Worm (Caenorhabditis elegans) whole organism, young adult: Measurements from ENCODE around the gene Y73F8A.1159.

ENCODE experiments used
- B0261.1 ChIP-seq: sonication (generic microtip); optimal IDR thresholded peaks from 2 replicates; lab custom pipeline; 2016; ENCODE audit warnings: mild to moderate bottlenecking, missing genetic modification characterization, moderate library complexity, missing compliant biosample characterization
- C17E4.6 ChIP-seq: fragments of 200-800 bp; sonication (Bioruptor generic); IDR thresholded peaks from 2 replicates; pipeline ENCODE4 v1.3.6; 2022; ENCODE audit warnings: missing genetic modification reagents, missing genetic modification characterization, missing compliant biosample characterization
- F49E8.2 ChIP-seq: sonication (generic microtip); optimal IDR thresholded peaks from 3 replicates; lab custom pipeline; 2017; ENCODE audit warnings: missing genetic modification characterization, mild to moderate bottlenecking, missing compliant biosample characterization, antibody characterized with exemption, moderate library complexity; ENCODE audit not compliant: insufficient read depth
- F55B11.4 ChIP-seq: sonication (generic microtip); optimal IDR thresholded peaks from 2 replicates; lab custom pipeline; 2016; ENCODE audit warnings: missing compliant biosample characterization, missing genetic modification characterization, borderline replicate concordance; ENCODE audit not compliant: insufficient read depth
- K11D2.4 ChIP-seq: fragments of 200-800 bp; sonication (Bioruptor generic); IDR thresholded peaks from 2 replicates; pipeline ENCODE4 v1.3.6; 2022; ENCODE audit warnings: missing genetic modification reagents, missing genetic modification characterization, missing compliant biosample characterization
- attf-5 ChIP-seq: fragments of 200-800 bp; sonication (Bioruptor generic); optimal IDR thresholded peaks from 2 replicates; lab custom pipeline; 2018; ENCODE audit warnings: mild to moderate bottlenecking, missing genetic modification characterization, missing compliant biosample characterization
- bed-2 ChIP-seq: fragments of 200-800 bp; sonication (Bioruptor generic); IDR thresholded peaks from 2 replicates; pipeline ENCODE4 v1.3.6; 2022; ENCODE audit warnings: missing genetic modification reagents, missing genetic modification characterization, missing compliant biosample characterization
- ccch-3 ChIP-seq: fragments of 200-800 bp; sonication (Bioruptor generic); optimal IDR thresholded peaks from 2 replicates; lab custom pipeline; 2018; ENCODE audit warnings: mild to moderate bottlenecking, missing genetic modification characterization, missing compliant biosample characterization
- ceh-79 ChIP-seq: sonication (generic microtip); optimal IDR thresholded peaks from 2 replicates; lab custom pipeline; 2017; ENCODE audit warnings: mild to moderate bottlenecking, missing genetic modification characterization, missing compliant biosample characterization
- chd-7 ChIP-seq: sonication (generic microtip); optimal IDR thresholded peaks from 2 replicates; lab custom pipeline; 2016; ENCODE audit warnings: mild to moderate bottlenecking, missing genetic modification characterization, moderate library complexity, missing compliant biosample characterization
- dpff-1 ChIP-seq: sonication (generic microtip); optimal IDR thresholded peaks from 2 replicates; lab custom pipeline; 2017; ENCODE audit warnings: mild to moderate bottlenecking, missing genetic modification characterization, missing compliant biosample characterization
- ets-4 ChIP-seq: fragments of 200-800 bp; sonication (Bioruptor generic); optimal IDR thresholded peaks from 2 replicates; lab custom pipeline; 2018; ENCODE audit warnings: mild to moderate bottlenecking, missing genetic modification characterization, missing compliant biosample characterization
- gei-17 ChIP-seq: fragments of 200-800 bp; sonication (Bioruptor generic); optimal IDR thresholded peaks from 2 replicates; lab custom pipeline; 2018; ENCODE audit warnings: mild to moderate bottlenecking, missing genetic modification characterization, missing compliant biosample characterization
- him-1 ChIP-seq: sonication (generic microtip); optimal IDR thresholded peaks from 2 replicates; lab custom pipeline; 2016; ENCODE audit warnings: missing genotype, missing genetic modification reagents, missing genetic modification characterization, missing compliant biosample characterization
- hlh-12 ChIP-seq: sonication (generic microtip); optimal IDR thresholded peaks from 2 replicates; lab custom pipeline; 2016; ENCODE audit warnings: missing genetic modification characterization, missing compliant biosample characterization
- hlh-26 ChIP-seq: fragments of 200-800 bp; sonication (Bioruptor generic); conservative IDR thresholded peaks from 2 replicates; pipeline ENCODE4 v1.3.6; 2022; ENCODE audit warnings: missing genetic modification reagents, missing genetic modification characterization, missing compliant biosample characterization
- let-526 ChIP-seq: fragments of 200-800 bp; sonication (Bioruptor generic); IDR thresholded peaks from 2 replicates; pipeline ENCODE4 v1.3.6; 2022; ENCODE audit warnings: missing genetic modification reagents, missing genetic modification characterization, missing compliant biosample characterization
- lin-26 ChIP-seq: fragments of 200-800 bp; sonication (Bioruptor generic); IDR thresholded peaks from 2 replicates; pipeline ENCODE4 v1.3.6; 2022; ENCODE audit warnings: missing genetic modification reagents, missing genetic modification characterization, missing compliant biosample characterization
- lin-54 ChIP-seq: fragments of 200-800 bp; sonication (Bioruptor generic); optimal IDR thresholded peaks from 2 replicates; lab custom pipeline; 2018; ENCODE audit warnings: mild to moderate bottlenecking, missing genetic modification characterization, missing compliant biosample characterization
- madf-6 ChIP-seq: fragments of 200-800 bp; sonication (Bioruptor generic); IDR thresholded peaks from 2 replicates; pipeline ENCODE4 v1.3.6; 2022; ENCODE audit warnings: missing genetic modification reagents, missing genetic modification characterization, missing compliant biosample characterization
- madf-8 ChIP-seq: fragments of 200-800 bp; sonication (Bioruptor generic); conservative IDR thresholded peaks from 2 replicates; pipeline ENCODE4 v1.3.6; 2022; ENCODE audit warnings: missing genetic modification reagents, missing genetic modification characterization, missing compliant biosample characterization
- mel-28 ChIP-seq: sonication (generic microtip); optimal IDR thresholded peaks from 2 replicates; lab custom pipeline; 2016; ENCODE audit warnings: borderline replicate concordance, mild to moderate bottlenecking, missing genetic modification characterization, missing compliant biosample characterization
- mxl-1 ChIP-seq: sonication (generic microtip); optimal IDR thresholded peaks from 2 replicates; lab custom pipeline; 2016; ENCODE audit warnings: missing genetic modification characterization, missing compliant biosample characterization
- nhr-27 ChIP-seq: fragments of 200-800 bp; sonication (Bioruptor generic); optimal IDR thresholded peaks from 2 replicates; lab custom pipeline; 2018; ENCODE audit warnings: mild to moderate bottlenecking, missing genetic modification characterization, moderate library complexity, missing compliant biosample characterization
- nhr-80 ChIP-seq: sonication (generic microtip); optimal IDR thresholded peaks from 2 replicates; lab custom pipeline; 2016; ENCODE audit warnings: missing genetic modification characterization, missing compliant biosample characterization
- nhr-90 ChIP-seq: sonication (generic microtip); optimal IDR thresholded peaks from 2 replicates; lab custom pipeline; 2016; ENCODE audit warnings: missing genotype, mild to moderate bottlenecking, missing genetic modification characterization, missing compliant biosample characterization
- pbrm-1 ChIP-seq: fragments of 200-800 bp; sonication (Bioruptor generic); IDR thresholded peaks from 2 replicates; pipeline ENCODE4 v1.3.6; 2022; ENCODE audit warnings: missing genetic modification reagents, missing genetic modification characterization, missing compliant biosample characterization
- rpc-1 ChIP-seq, 2 experiments: fragments of 150-350 bp in 1 of 2; sonication (generic microtip) in 1 of 2; optimal IDR thresholded peaks; 2 replicates each; lab custom pipeline; 2014 to 2018; ENCODE audit warnings: missing biosample characterization in 1 of 2, missing genetic modification characterization in 1 of 2, missing genetic modification reagents in 1 of 2, missing genotype in 1 of 2
- snpc-3.4 ChIP-seq: sonication (generic microtip); optimal IDR thresholded peaks from 2 replicates; lab custom pipeline; 2017; ENCODE audit warnings: missing genetic modification characterization, mild to moderate bottlenecking, missing compliant biosample characterization, antibody characterized with exemption, moderate library complexity, missing genotype, missing genetic modification reagents
- snpc-4 ChIP-seq, 5 experiments: fragments of 150-350 bp in 1 of 5; sonication (generic microtip) in 4 of 5; optimal IDR thresholded peaks; 2 replicates each; lab custom pipeline; 2014 to 2018; ENCODE audit warnings: missing genetic modification characterization in 5 of 5, missing biosample characterization in 3 of 5, antibody characterized with exemption in 2 of 5, mild to moderate bottlenecking in 2 of 5, missing compliant biosample characterization in 2 of 5, missing genotype in 2 of 5, moderate library complexity in 2 of 5, missing genetic modification reagents in 1 of 5
- tbp1 ChIP-seq: fragments of 200-800 bp; sonication (Bioruptor generic); optimal IDR thresholded peaks from 2 replicates; lab custom pipeline; 2018; ENCODE audit warnings: mild to moderate bottlenecking, missing genetic modification characterization, missing compliant biosample characterization
- zfh-2 ChIP-seq: fragments of 200-800 bp; sonication (Bioruptor generic); conservative IDR thresholded peaks from 2 replicates; pipeline ENCODE4 v1.3.6; 2022; ENCODE audit warnings: missing genetic modification reagents, missing genetic modification characterization, missing compliant biosample characterization
- zim-3 ChIP-seq: sonication (generic microtip); optimal IDR thresholded peaks from 2 replicates; lab custom pipeline; 2017; ENCODE audit warnings: mild to moderate bottlenecking, missing genetic modification characterization, moderate library complexity, missing compliant biosample characterization
- ztf-18 ChIP-seq: sonication (generic microtip); optimal IDR thresholded peaks from 2 replicates; lab custom pipeline; 2016; ENCODE audit warnings: missing genotype, mild to moderate bottlenecking, missing genetic modification characterization, missing compliant biosample characterization
- ztf-22 ChIP-seq: fragments of 200-800 bp; sonication (Bioruptor generic); optimal IDR thresholded peaks from 2 replicates; lab custom pipeline; 2018; ENCODE audit warnings: mild to moderate bottlenecking, missing genetic modification characterization, moderate library complexity, missing compliant biosample characterization
- ztf-3 ChIP-seq: fragments of 200-800 bp; sonication (Bioruptor generic); optimal IDR thresholded peaks from 2 replicates; lab custom pipeline; 2018; ENCODE audit warnings: mild to moderate bottlenecking, missing genetic modification characterization, missing compliant biosample characterization

The Y73F8A.1159 gene

ce11 chrIV:15385181-15385580 is 5.6 kb downstream of the Y73F8A.1159 start:
- TF ChIP-seq chd-7, result no peak
- no peak for TF ChIP-seq ets-4
- no peak for TF ChIP-seq nhr-90
- no peak for TF ChIP-seq K11D2.4
- no peak for TF ChIP-seq bed-2 (GFP tag; lab: Robert Waterston, UW)
- TF ChIP-seq pbrm-1, result no peak
- TF ChIP-seq ztf-3 (GFP tag; lab: Kevin White, UChicago), result no peak
- peak; percentile 65 for TF ChIP-seq nhr-80 (tag; lab: Kevin White, UChicago)

DNA sequence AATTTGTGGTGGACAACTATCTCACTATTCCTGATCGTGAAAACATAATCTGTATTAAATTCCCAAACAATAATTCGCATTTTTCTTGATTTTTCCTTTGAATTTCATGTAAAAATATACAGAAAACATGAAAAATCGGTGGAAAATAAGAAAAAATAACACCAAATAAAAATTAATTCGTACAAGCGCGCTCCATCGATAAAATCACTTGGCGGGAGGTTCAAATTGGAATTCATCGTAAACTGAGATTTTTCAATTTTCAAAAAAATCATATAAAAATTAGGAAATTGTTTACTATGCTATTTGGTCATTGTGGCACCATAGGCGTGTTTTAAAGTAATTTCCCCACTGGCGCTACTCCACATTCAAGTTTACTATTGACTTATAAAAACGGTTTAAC is 8.3 kb downstream of the Y73F8A.1159 start:
- TF ChIP-seq ccch-3 (GFP tag; lab: Kevin White, UChicago) (no peak), F49E8.2 (tag; lab: Kevin White, UChicago) (no peak), lin-26 (GFP tag; lab: Robert Waterston, UW) (no peak), zim-3 (tag; lab: Kevin White, UChicago) (no peak), madf-8 (GFP tag; lab: Robert Waterston, UW) (no peak), hlh-12 (tag; lab: Kevin White, UChicago) (no peak), nhr-80 (tag; lab: Kevin White, UChicago) (no peak), ztf-18 (no peak), C17E4.6 (GFP tag; lab: Robert Waterston, UW) (no peak), mel-28 (tag; lab: Kevin White, UChicago) (no peak), K11D2.4 (no peak), ztf-3 (GFP tag; lab: Kevin White, UChicago) (no peak), snpc-4 (GFP tag; optimal IDR thresholded peaks at IDR 0.05; lab: Kevin White, UChicago) (no peak), snpc-4 (tag; optimal IDR thresholded peaks at IDR 0.05; lab: Kevin White, UChicago) (no peak), zfh-2 (GFP tag; lab: Robert Waterston, UW) (no peak), mxl-1 (no peak), gei-17 (no peak)
- TF ChIP-seq, all 124 proteins: peak for 0

DNA sequence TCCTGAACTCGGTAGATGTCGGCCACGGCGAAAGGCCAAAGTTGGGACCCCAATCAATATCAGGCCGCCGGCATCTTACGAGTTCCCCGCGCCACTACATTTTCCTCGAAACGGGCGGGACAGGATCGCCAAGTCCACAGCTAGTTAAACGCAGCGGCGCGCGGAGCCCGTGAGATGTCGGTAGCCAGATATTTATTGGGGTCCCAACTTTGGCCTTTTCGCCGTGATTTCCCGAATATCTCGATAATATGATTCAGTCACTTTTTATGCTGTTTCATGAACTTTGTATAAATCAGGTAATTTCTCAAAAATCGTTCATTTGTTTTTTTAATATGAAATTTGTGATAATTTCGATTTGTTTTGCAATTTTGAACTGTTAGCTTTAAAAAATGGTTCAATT is 9.0 kb downstream of the Y73F8A.1159 start:
- no peak for TF ChIP-seq B0261.1
- TF ChIP-seq snpc-4 (GFP tag; optimal IDR thresholded peaks at IDR 0.05; lab: Kevin White, UChicago), result peak; percentile 12
- peak in 2 of 4 experiments; percentile 10 to 84 for TF ChIP-seq snpc-4 (tag; optimal IDR thresholded peaks at IDR 0.05; lab: Kevin White, UChicago)

DNA sequence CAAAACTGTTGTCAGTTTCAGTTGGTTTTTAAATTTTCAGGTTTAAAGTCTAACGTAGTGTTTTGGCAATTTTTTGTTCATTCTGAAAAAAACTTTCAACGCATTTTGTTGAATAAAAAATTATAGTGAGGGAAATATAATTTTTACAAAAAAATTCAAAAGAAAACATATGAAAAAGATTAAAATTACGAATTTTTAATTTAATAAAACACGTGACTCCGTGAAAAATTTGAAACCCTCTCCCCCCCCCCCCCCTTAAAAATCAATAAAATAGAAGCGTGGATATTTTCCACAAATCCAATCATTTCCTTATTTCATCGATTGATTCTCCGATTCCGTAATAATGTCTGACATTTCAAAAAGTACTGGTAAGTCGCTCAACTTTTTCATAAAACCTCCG is 12.7 kb downstream of the Y73F8A.1159 start, which contains the start of gene Y73F8A.20:
Gene Y73F8A.20 (plus strand): TSS at position 301 of the 400 bp plus-strand sequence.
- no peak for TF ChIP-seq F55B11.4 (tag; lab: Kevin White, UChicago)
- TF ChIP-seq let-526 (GFP tag; lab: Robert Waterston, UW), result no peak
- no peak for TF ChIP-seq hlh-12 (tag; lab: Kevin White, UChicago)
- no peak for TF ChIP-seq hlh-26 (GFP tag; lab: Robert Waterston, UW)
- TF ChIP-seq ceh-79 (tag; lab: Kevin White, UChicago), result no peak
- TF ChIP-seq tbp1 (GFP tag; lab: Kevin White, UChicago), result no peak
- no peak for TF ChIP-seq attf-5 (GFP tag; lab: Kevin White, UChicago)
- TF ChIP-seq snpc-3.4 (tag; lab: Kevin White, UChicago), result no peak
- no peak for TF ChIP-seq madf-6 (GFP tag; lab: Robert Waterston, UW)
- no peak for TF ChIP-seq rpc-1 (optimal IDR thresholded peaks at IDR 0.05; lab: Kevin White, UChicago)
- no peak for TF ChIP-seq rpc-1 (tag; optimal IDR thresholded peaks at IDR 0.05; lab: Kevin White, UChicago)
- no peak for TF ChIP-seq him-1 (tag; lab: Kevin White, UChicago)
- TF ChIP-seq ztf-18, result no peak
- no peak for TF ChIP-seq dpff-1 (tag; lab: Kevin White, UChicago)
- no peak for TF ChIP-seq lin-54
- no peak for TF ChIP-seq ztf-22 (GFP tag; lab: Kevin White, UChicago)
- no peak for TF ChIP-seq nhr-27 (tag; lab: Kevin White, UChicago)
- TF ChIP-seq, all 124 proteins: peak for 0
